Fruit fly (Drosophila melanogaster) whole organism, larva: ENCODE measurements around the gene CG2964.

Experiments
- noc ChIP-seq: fragments of 200-800 bp; sonication (Bioruptor generic); optimal IDR thresholded peaks from 3 replicates; lab custom pipeline; 2019; ENCODE audit warnings: missing biosample characterization, mild to moderate bottlenecking, missing genetic modification characterization, moderate library complexity

CG2964 gene

DNA sequence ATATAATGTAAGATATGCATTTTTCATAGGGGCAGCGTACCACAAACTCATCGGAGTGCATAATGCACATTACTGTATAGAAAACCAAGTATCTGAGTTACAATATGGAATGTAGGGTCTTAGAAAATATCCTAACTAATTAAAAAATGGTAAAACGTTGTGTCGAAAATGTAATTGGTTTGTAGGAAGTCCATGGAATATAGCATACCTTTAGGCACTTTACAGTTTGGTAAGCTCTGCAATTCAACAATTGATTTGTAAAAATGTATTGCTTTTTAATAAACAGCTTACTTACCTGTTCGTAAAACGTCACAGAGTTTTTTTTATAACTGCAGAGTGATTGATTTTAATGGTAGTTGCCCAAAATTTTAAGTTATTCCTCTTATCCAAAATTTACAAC is at the start of gene CG2964:
TSS of gene CG2964 (plus strand) at position 301 of the 400 bp plus-strand sequence.
- TF ChIP-seq noc, result no peak

DNA sequence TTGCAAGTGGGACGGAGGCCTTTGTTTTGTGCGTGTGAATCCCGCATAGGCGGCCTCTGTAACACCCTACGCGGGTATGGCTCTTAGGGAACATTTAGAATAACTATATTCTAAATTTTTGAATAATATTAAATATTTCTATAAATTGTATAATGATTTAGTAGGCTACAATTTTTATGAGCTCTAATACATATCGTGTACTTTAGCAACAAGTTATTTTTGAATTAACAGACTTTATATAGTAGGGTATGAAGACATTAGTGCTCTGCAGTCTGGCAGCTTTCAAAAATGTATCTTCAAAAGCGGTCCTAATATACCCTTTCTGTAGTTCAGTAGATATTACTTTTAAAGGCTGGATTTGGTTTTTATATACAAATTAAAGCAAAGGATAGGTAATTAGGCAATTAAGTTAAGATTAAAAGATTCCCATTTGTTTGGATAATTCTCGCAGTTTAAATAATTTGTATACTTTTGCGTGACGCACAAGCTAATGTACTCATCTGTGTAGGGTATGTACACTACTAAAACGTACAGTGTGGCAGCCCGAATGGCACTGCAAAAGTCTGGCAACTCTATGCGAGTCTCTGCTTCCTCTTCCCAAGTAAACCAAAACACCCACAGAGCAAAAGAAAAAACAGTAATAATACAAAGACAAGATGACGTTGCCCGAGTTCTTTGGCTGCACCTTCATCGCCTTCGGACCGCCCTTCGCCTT is 46.4 kb upstream of the CG2964 start, which contains the start of the genes Snx21 and aph-1:
TSS of gene Snx21 (minus strand) at position 7 of the 715 bp plus-strand sequence.
TSS of gene aph-1 (plus strand) at position 575 of the 715 bp plus-strand sequence.
- TF ChIP-seq noc, result peak; percentile 94

DNA sequence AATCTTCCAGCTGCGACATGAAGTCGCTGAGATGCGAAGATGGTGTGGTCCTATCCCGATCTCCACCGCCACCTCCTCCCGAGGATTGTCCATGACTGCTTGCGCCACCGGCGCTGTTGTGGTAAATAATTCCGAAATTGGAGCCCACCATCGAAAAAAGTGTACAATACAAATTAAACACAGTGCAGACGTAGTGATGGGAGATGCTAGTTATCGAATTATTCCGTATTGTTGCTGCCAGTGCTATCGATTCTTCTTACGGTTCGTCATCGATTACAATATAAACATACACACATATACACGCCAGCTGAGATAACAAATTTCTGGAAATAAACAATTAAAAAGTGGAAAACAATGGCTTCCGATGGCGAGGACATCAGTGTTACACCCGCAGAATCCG is 44.6 kb upstream of the CG2964 start, which contains the start of the genes Taf10b and Taf10:
TSS of gene Taf10b (minus strand) at position 219 of the 400 bp plus-strand sequence.
TSS of gene Taf10 (plus strand) at position 264 of the 400 bp plus-strand sequence.
- TF ChIP-seq noc, result peak; percentile 22

DNA sequence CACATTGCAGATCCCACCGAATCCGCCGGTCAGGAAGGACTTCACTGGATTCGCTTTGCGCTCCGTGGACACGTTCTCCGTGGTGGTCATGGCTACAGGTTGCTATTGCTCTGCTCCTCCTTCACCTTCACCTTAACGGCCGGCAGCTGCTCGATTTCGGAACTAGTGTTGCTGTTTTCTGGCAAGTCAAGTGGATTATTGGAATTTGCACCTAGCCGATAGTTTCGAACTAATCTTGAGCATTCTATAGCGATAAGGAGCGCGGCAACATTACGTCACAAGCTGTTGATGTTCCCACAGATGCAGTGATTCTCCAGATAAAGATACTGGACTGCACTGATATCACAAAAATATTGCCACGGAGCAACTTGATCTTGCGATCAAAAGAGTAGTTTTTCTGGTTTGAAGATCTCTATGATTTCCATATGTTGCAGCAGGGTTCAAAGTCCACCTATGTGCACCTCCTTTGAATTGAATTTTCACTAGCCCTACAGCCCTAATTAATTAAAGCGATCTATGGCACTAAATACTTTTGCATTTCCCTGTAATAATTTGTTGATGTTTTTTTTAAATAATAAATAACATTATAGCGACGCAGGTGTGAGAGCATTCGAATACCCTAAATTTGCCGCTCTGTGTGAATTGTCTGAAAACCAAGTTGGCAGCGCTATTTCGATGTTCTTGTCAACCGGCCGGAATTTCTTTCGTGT is 42.6 kb upstream of the CG2964 start, which contains the start of the genes colt and HINT1:
TSS of gene colt (minus strand) at position 594 of the 710 bp plus-strand sequence.
TSS of gene HINT1 (plus strand) at position 660 of the 710 bp plus-strand sequence.
- TF ChIP-seq noc, result peak; percentile 35

DNA sequence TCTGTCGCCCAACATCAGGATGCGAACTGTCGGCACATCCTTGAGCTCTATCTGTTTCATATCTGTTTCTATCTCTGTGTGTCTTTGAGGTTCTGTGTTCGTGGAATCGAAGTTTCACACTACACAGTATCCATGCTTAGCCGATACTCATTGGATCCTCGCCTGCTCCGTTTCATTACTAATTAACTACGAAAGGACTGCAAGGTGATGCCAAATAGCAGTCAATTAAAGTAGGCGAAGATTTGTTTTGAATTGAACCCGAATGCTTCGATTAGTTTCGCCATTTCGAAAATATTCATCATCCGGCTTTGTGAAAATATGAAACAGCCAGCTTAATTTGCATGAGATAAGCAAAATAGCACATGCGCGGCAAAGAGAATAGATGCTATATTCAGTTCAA is 40.6 kb upstream of the CG2964 start, which contains the start of gene CG15399:
TSS of gene CG15399 (minus strand) at position 101 of the 400 bp plus-strand sequence.
- no peak for TF ChIP-seq noc

DNA sequence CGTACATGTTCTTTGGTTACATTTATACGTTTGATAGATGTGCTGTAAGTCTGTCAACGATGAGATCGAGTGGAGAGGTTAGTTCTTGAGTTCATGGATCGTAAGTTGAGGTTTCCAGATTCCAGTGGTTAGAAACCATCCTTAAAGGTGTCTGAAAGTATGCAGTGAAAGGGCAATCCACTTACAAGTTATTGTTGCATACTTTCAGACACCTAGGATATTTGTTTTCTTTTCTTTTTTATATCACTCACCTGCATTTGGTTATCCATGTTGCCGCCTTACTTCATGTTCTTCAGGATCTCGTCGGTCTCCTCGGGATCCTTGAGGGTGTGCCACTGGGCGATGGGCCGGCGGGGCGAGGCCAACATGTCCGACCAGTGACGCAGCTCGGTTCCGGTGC is 29.4 kb upstream of the CG2964 start:
- TF ChIP-seq noc, result no peak

DNA sequence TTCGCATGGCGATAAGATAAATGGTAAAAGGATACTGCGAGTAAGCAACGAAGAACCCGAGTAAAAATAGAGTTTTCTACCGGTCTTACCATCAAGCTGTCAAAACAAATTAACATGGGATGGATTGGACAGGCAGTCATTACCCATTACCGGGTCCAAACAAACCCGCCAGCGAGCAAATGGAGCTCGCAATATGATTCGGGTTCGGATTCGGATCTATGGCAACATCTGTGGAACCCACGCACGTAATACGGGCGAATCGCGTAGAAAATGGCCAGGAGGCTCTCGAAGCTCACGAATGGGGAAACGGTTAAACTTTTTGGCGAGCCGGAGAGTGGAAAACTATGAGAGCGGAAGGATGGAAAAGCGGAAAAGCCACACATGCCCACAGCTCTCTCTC is 15.1 kb upstream of the CG2964 start:
- no peak for TF ChIP-seq noc

DNA sequence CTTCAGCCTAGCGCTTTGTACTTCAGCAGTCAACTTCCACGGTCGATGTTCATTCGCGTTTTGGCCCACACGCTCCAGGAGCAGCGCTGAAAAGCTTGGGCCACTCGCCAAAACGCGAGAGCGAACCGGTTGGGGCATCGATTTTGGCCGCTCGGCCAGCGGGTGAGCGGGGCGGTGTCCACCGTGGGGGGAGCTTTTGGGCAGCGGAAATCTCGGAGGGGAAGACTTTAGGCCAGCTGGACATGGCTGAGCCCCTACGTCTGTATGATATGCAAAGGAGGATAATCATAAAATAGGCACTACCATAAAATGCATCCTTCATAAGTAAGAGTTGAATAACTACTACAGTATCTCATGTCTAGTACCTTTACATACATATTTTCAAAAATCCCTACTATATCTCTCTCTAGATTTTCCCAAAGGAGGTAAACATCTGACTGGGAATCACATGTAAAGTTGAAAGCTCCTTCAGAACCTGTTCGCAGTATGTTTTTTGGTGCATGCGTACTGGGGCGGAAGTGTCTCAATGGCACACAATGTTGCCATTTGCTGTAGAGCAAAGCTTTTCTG is 12.2 kb upstream of the CG2964 start, which contains the start of gene Syt1:
TSS of gene Syt1 (minus strand) at position 71 of the 570 bp plus-strand sequence.
- no peak for TF ChIP-seq noc

DNA sequence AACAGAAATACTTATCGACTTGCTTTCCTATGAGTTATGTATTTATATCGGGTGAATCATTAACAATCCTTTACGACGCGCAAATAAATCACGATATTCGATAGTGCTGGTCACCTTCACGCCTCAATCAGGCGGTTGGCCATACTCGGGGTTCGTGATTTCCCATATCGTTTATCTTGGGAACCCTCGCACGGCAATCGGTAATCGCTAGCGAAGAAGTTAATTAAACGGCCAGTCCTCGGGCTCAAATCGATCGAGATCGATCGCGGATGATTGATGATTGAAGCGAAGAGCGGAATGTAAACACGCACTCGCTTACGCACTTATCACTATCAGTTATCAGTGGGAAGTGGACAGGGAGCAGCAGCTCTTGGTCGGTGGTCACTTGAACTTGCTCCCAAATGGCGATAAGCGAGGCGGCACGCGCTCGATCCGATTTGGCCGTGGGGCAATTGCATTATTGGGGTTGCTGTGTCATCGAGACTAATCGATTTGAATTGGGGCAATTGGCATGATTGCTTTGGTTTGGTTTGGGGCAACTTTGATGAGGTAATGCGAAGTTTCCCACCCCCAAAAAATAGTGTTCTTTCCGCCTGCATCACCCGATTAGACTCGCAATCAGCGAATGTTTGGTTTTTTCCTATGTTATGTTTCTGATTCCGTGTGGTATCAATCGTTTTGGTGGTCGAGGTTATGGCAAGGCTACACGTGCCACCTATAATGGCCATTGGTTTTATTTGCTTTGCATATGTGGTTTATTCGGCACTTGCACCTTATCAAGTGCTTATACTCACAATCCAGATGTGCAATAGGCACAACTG is 11.1 kb upstream of the CG2964 start:
- TF ChIP-seq noc, result peak; percentile 35

DNA sequence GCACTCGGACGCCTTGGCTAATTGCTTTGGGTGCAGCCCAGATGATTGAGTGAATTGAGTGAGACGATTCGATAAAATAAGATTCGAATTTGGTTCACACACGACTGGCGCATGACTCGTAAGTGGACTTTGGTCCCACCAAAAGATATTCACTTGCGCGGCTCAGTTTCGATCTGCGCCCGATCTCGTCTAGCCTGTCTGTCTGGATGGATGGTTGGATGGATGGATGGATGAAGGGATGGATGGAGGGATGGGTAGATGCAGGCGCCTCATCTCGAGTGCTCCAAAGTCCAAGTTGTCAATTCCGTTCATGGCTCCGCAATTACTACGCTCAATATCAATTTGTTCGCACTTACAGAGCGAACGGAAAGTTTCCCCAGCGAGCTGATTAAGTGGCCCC is 9.7 kb upstream of the CG2964 start:
- TF ChIP-seq noc, result no peak

DNA sequence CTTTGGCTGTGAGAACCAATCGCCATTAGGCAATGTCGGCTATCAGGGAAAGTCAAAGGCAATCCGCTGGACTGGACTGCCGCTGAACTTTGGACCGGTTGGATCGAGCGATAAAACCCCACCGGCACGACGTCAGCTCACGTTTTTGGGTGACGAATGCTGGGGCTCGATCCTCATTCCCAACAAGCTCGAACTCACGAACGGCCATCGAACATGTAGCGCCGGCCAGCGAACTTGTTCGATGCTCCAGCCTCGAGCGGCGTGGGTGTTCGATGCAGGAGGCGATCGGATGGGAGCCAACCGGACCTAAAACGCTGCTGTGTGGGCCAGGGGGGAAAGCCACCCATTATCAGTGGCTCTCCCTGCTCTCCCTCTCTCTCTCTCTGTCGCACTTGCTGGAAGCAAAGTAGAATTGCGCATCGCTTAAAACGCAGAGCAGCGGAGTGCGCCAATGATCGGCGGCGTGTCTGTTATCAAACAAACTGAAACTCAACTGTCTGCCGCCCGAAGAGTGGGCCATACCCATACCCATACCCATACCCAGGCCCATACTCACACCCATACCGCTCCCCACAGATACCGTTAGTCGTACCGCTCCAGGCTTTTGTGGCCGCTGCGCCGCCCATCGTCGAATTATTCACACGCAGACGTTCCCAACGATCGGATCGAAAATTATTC is 7.5 kb upstream of the CG2964 start, which contains the start of gene daw:
TSS of gene daw (plus strand) at position 628 of the 678 bp plus-strand sequence.
- TF ChIP-seq noc, result peak; percentile 5

DNA sequence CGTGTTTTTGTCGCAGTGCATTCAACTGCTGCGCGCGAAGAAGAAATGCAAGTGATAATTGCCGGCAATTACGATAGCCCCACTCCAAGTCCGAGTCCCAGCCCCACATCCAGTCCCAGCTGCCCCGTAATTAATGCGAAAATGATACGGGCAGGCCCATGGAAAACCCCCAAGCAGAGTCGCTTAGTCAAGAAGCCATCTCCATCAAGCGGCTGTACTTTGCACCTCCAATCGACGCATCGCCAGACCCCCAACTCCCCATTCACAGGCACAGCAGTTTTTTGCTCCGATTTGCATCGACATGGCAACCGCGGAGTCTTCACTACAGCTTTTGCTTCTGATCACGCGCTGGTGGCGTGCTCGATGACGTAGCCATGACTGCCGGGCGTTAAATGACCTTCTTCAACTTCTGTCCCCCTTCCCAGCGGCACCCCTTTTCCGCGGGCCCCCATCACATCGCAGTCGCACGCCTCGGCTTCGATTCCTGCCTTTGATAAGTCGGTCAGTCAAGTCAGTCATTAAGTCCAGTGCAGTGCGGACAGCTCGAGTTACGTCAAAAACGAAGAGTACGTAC is 6.0 kb upstream of the CG2964 start:
- no peak for TF ChIP-seq noc

DNA sequence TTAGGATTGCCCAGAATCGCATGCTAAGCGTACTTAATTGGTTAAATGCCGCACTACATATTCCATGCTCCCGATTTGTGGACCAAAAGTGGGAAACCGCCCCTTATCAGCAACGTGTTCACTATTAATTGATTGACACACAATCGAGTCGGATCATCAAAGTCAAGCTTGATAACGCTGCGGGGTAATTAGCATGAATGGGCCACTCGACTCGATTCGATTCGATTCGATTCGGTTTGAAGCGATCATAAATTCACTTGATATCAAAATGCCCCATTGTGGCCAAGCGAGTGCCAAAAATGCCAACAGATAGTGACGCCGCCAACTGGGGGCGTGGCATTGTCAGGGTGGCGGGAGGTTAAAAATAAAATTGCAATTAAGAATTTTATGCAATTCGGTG is 4.6 kb upstream of the CG2964 start:
- TF ChIP-seq noc, result no peak

DNA sequence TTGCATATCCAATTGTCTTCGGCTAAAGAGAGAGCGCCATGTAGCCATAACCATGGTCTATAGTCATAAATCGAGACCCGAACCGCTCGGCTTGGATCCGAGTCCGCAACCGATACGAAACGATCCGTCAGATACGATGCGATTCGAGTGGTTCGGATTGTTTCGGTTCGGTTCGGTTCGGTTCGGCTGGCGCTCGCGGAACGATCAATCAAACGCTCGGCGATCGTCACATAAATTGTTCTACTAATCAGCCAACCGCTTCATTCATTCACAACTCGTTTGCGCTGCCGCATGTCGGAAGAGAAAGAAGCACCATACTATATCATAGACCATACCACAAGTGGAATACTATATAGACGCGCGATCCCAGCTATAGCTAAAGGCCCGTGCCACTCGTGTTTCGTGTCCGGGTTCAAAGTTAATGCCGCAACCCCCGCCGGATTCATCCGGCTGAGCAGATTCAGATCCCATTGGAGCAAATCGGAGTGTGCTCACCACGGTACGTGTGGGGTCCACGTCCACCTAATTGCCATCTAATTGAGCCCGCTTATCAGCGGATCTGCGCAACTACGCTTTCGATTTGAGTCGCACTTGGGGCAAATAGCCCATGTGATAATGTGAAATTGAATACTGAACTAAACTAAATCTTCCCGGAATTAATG is 4.1 kb upstream of the CG2964 start:
- peak; percentile 49 for TF ChIP-seq noc
